Fruit fly (Drosophila melanogaster): ENCODE results near the gene ymp.

The ymp gene

dm6 chr3R:25652066-25652720 lies 43.3 kb upstream of the ymp start (continued):
- TF ChIP-seq bab2 (GFP tag; optimal IDR thresholded peaks at IDR 0.05) (no peak), Meics (GFP tag; optimal IDR thresholded peaks at IDR 0.05) (peak; percentile 93), Rfx (GFP tag; IDR thresholded peaks at IDR 0.05) (peak; percentile 22; the same call in 1 of the 2 replicates), sug (tag; optimal IDR thresholded peaks at IDR 0.05) (peak; percentile 6), CG17802 (tag; optimal IDR thresholded peaks at IDR 0.05) (no peak), Atf6 (GFP tag; IDR thresholded peaks at IDR 0.05) (no peak), maf-S (GFP tag; optimal IDR thresholded peaks at IDR 0.05) (no peak), sob (GFP tag; IDR thresholded peaks at IDR 0.05) (0 out of 2 replicates have a peak, but pooled peaks have one; percentile 23), CG10147 (GFP tag; optimal IDR thresholded peaks at IDR 0.05) (peak; percentile 19), CG9609 (GFP tag; optimal IDR thresholded peaks at IDR 0.05) (no peak), TFAM (GFP tag; optimal IDR thresholded peaks at IDR 0.05) (no peak), tna (GFP tag; IDR thresholded peaks at IDR 0.05; ENCODE audit: partially characterized antibody) (0 out of 2 replicates have a peak, but pooled peaks have one; percentile 17), mirr (GFP tag; optimal IDR thresholded peaks at IDR 0.05) (peak; percentile 68), CG5245 (GFP tag; optimal IDR thresholded peaks at IDR 0.05) (no peak), Sox102F (GFP tag; optimal IDR thresholded peaks at IDR 0.05) (no peak), CG7357 (GFP tag; IDR thresholded peaks at IDR 0.05) (no peak), Hand (GFP tag; optimal IDR thresholded peaks at IDR 0.05) (no peak), CG1647 (GFP tag; optimal IDR thresholded peaks at IDR 0.05) (no peak), tin (GFP tag; optimal IDR thresholded peaks at IDR 0.05) (no peak), dmrt99B (tag; optimal IDR thresholded peaks at IDR 0.05) (no peak), sc (optimal IDR thresholded peaks at IDR 0.05) (no peak), sc (GFP tag; optimal IDR thresholded peaks at IDR 0.05) (no peak), ERR (GFP tag; optimal IDR thresholded peaks at IDR 0.05) (peak; percentile 25), CG10321 (GFP tag; IDR thresholded peaks at IDR 0.05) (no peak), unc-4 (GFP tag; IDR thresholded peaks at IDR 0.05; ENCODE audit: partially characterized antibody) (no peak), tgo (GFP tag; IDR thresholded peaks at IDR 0.05) (no peak), CG30431 (GFP tag; optimal IDR thresholded peaks at IDR 0.05) (no peak), CG12659 (GFP tag; optimal IDR thresholded peaks at IDR 0.05) (peak; percentile 18), CG7987 (GFP tag; optimal IDR thresholded peaks at IDR 0.05) (peak; percentile 15), CG4730 (GFP tag; IDR thresholded peaks at IDR 0.05) (no peak), Optix (GFP tag; IDR thresholded peaks at IDR 0.05) (no peak), Trl (optimal IDR thresholded peaks at IDR 0.05) (no peak), Trl (GFP tag; optimal IDR thresholded peaks at IDR 0.05) (no peak), esg (GFP tag; conservative IDR thresholded peaks at IDR 0.05) (no peak), CG1603 (tag; optimal IDR thresholded peaks at IDR 0.05) (no peak), CG32532 (GFP tag; IDR thresholded peaks at IDR 0.05) (peak; percentile 36; the same call in 1 of the 2 replicates), Deaf1 (tag; optimal IDR thresholded peaks at IDR 0.05) (no peak), CG3065 (GFP tag; optimal IDR thresholded peaks at IDR 0.05) (no peak), ind (GFP tag; optimal IDR thresholded peaks at IDR 0.05) (no peak), Kr (GFP tag; optimal IDR thresholded peaks at IDR 0.05) (no peak), CG15269 (tag; optimal IDR thresholded peaks at IDR 0.05) (peak; percentile 18), Xrp1 (GFP tag; IDR thresholded peaks at IDR 0.05) (no peak), Ets97D (GFP tag; optimal IDR thresholded peaks at IDR 0.05) (no peak), CG13123 (GFP tag; optimal IDR thresholded peaks at IDR 0.05) (no peak), MBD-R2 (GFP tag; IDR thresholded peaks at IDR 0.05) (peak; percentile 69), exex (tag; optimal IDR thresholded peaks at IDR 0.05) (peak; percentile 87), Mad (GFP tag; optimal IDR thresholded peaks at IDR 0.05) (no peak), Dek (tag; optimal IDR thresholded peaks at IDR 0.05) (peak; percentile 5), CG4424 (GFP tag; optimal IDR thresholded peaks at IDR 0.05) (no peak), CG11560 (tag; IDR thresholded peaks at IDR 0.05) (no peak), CG4282 (GFP tag; optimal IDR thresholded peaks at IDR 0.05) (no peak)

All from whole organism, embryonic.